Worm (Caenorhabditis elegans): ENCODE data around the gene R03C1.1.

R03C1.1 gene

ce11 chrII:14896503-14896902 lies 13.7 kb downstream of the R03C1.1 start:
- TF ChIP-seq flh-1 (GFP tag; optimal IDR thresholded peaks at IDR 0.05): no peak
- TF ChIP-seq ceh-39 (tag; optimal IDR thresholded peaks at IDR 0.05): no peak
- TF ChIP-seq pha-4 (tag; optimal IDR thresholded peaks at IDR 0.05): no peak
- TF ChIP-seq ceh-83 (GFP tag; optimal IDR thresholded peaks at IDR 0.05): no peak

- peak; percentile 50 for TF ChIP-seq ces-1 (GFP tag; optimal IDR thresholded peaks at IDR 0.05)
- no peak for TF ChIP-seq unc-120 (tag; optimal IDR thresholded peaks at IDR 0.05; ENCODE audit: poor library complexity, severe bottlenecking)
- TF ChIP-seq zip-8 (tag; optimal IDR thresholded peaks at IDR 0.05): no peak
- no peak for TF ChIP-seq M03D4.4 (tag; optimal IDR thresholded peaks at IDR 0.05)
- no peak for TF ChIP-seq bed-3 (GFP tag; optimal IDR thresholded peaks at IDR 0.05)
- TF ChIP-seq unc-62 (GFP tag; optimal IDR thresholded peaks at IDR 0.05): no peak
These were observed 17.7 kb downstream of the R03C1.1 start for ce11 chrII:14892515-14892914.

- TF ChIP-seq sptf-1 (tag; optimal IDR thresholded peaks at IDR 0.05) (no peak), unc-62 (GFP tag; optimal IDR thresholded peaks at IDR 0.05) (no peak), nhr-76 (tag; optimal IDR thresholded peaks at IDR 0.05) (no peak), lin-13 (tag; optimal IDR thresholded peaks at IDR 0.05) (no peak), nhr-28 (tag; optimal IDR thresholded peaks at IDR 0.05) (no peak), ceh-83 (GFP tag; optimal IDR thresholded peaks at IDR 0.05) (no peak), lin-32 (GFP tag; optimal IDR thresholded peaks at IDR 0.05) (no peak), mls-2 (tag; optimal IDR thresholded peaks at IDR 0.05) (no peak), flh-1 (GFP tag; optimal IDR thresholded peaks at IDR 0.05) (no peak), nhr-12 (tag; optimal IDR thresholded peaks at IDR 0.05) (no peak), ztf-11 (tag; optimal IDR thresholded peaks at IDR 0.05) (no peak), ceh-39 (tag; optimal IDR thresholded peaks at IDR 0.05) (no peak), mep-1 (tag; optimal IDR thresholded peaks at IDR 0.05) (no peak), elt-1 (tag; optimal IDR thresholded peaks at IDR 0.05; ENCODE audit: borderline replicate concordance, insufficient read depth) (no peak), sem-2 (GFP tag; optimal IDR thresholded peaks at IDR 0.05) (no peak)
These were observed 33.4 kb downstream of the R03C1.1 start, which contains the start of gene Y53F4A.2 for ce11 chrII:14876737-14877203. Gene Y53F4A.2 (minus strand): TSS chrII:14877153.

- TF ChIP-seq nhr-12 (tag; optimal IDR thresholded peaks at IDR 0.05): no peak
- no peak for TF ChIP-seq snpc-4 (tag; optimal IDR thresholded peaks at IDR 0.05)
- TF ChIP-seq ceh-39 (tag; optimal IDR thresholded peaks at IDR 0.05): no peak
- no peak for TF ChIP-seq nhr-28 (tag; optimal IDR thresholded peaks at IDR 0.05)
- no peak for TF ChIP-seq zip-8 (tag; optimal IDR thresholded peaks at IDR 0.05)
- TF ChIP-seq ztf-11 (tag; optimal IDR thresholded peaks at IDR 0.05): no peak
- no peak for TF ChIP-seq pha-4 (tag; optimal IDR thresholded peaks at IDR 0.05)
- no peak for TF ChIP-seq tbx-8 (GFP tag; optimal IDR thresholded peaks at IDR 0.05)
- TF ChIP-seq lin-13 (tag; optimal IDR thresholded peaks at IDR 0.05): no peak
- TF ChIP-seq mab-5 (tag; optimal IDR thresholded peaks at IDR 0.05): no peak
- TF ChIP-seq elt-3 (tag; optimal IDR thresholded peaks at IDR 0.05): no peak
- no peak for TF ChIP-seq sem-2 (GFP tag; optimal IDR thresholded peaks at IDR 0.05)
- no peak for TF ChIP-seq sptf-1 (tag; optimal IDR thresholded peaks at IDR 0.05)
These were observed 40.6 kb downstream of the R03C1.1 start, which contains the start of gene R05H10.3 for ce11 chrII:14869644-14870043. Gene R05H10.3 (plus strand): TSS chrII:14869944.

- TF ChIP-seq nhr-76 (tag; optimal IDR thresholded peaks at IDR 0.05): no peak
These were observed 42.7 kb downstream of the R03C1.1 start for ce11 chrII:14867530-14867929.

- TF ChIP-seq ceh-83 (GFP tag; optimal IDR thresholded peaks at IDR 0.05) (no peak), ces-1 (GFP tag; optimal IDR thresholded peaks at IDR 0.05) (no peak), M03D4.4 (tag; optimal IDR thresholded peaks at IDR 0.05) (no peak), mls-2 (tag; optimal IDR thresholded peaks at IDR 0.05) (no peak), nhr-28 (tag; optimal IDR thresholded peaks at IDR 0.05) (no peak), nhr-237 (tag; optimal IDR thresholded peaks at IDR 0.05) (no peak), mep-1 (tag; optimal IDR thresholded peaks at IDR 0.05) (no peak), ham-2 (GFP tag; optimal IDR thresholded peaks at IDR 0.05) (no peak), snpc-4 (tag; optimal IDR thresholded peaks at IDR 0.05) (no peak), lsy-2 (tag; optimal IDR thresholded peaks at IDR 0.05) (no peak), unc-120 (tag; optimal IDR thresholded peaks at IDR 0.05; ENCODE audit: poor library complexity, severe bottlenecking) (no peak), nhr-76 (tag; optimal IDR thresholded peaks at IDR 0.05) (no peak), nhr-12 (tag; optimal IDR thresholded peaks at IDR 0.05) (no peak), unc-39 (tag; optimal IDR thresholded peaks at IDR 0.05) (no peak), flh-1 (GFP tag; optimal IDR thresholded peaks at IDR 0.05) (no peak)
These were observed 43.5 kb downstream of the R03C1.1 start, which contains the start of gene gpx-2 for ce11 chrII:14866668-14867067. Gene gpx-2 (plus strand): TSS chrII:14866766.

Measured in whole organism, mixed stage, embryonic.